Worm (Caenorhabditis elegans) whole organism, mixed stage, embryonic: Measurements from ENCODE around the gene srj-54.

ENCODE experiments used
- M03D4.4 ChIP-seq: sonication (generic microtip); optimal IDR thresholded peaks from 2 replicates; lab custom pipeline; 2017; ENCODE audit warnings: mild to moderate bottlenecking, missing genetic modification characterization, missing compliant biosample characterization
- blmp-1 ChIP-seq: fragments of 150-350 bp; optimal IDR thresholded peaks from 2 replicates; lab custom pipeline; 2014; ENCODE audit warnings: missing biosample characterization, missing genetic modification characterization
- ceh-39 ChIP-seq: fragments of 150-350 bp; optimal IDR thresholded peaks from 2 replicates; lab custom pipeline; 2014; ENCODE audit warnings: missing biosample characterization, missing genetic modification characterization
- ceh-43 ChIP-seq: fragments of 200-800 bp; sonication (Bioruptor generic); optimal IDR thresholded peaks from 2 replicates; lab custom pipeline; 2018; ENCODE audit warnings: mild to moderate bottlenecking, missing genetic modification characterization, moderate library complexity, missing compliant biosample characterization
- ceh-83 ChIP-seq: fragments of 200-800 bp; sonication (Bioruptor generic); optimal IDR thresholded peaks from 2 replicates; lab custom pipeline; 2018; ENCODE audit warnings: mild to moderate bottlenecking, missing genetic modification characterization, missing compliant biosample characterization
- ces-1 ChIP-seq: fragments of 150-350 bp; optimal IDR thresholded peaks from 2 replicates; lab custom pipeline; 2014; ENCODE audit warnings: missing biosample characterization, missing genetic modification reagents, missing genetic modification characterization
- cnd-1 ChIP-seq: fragments of 200-800 bp; sonication (Bioruptor generic); optimal IDR thresholded peaks from 2 replicates; lab custom pipeline; 2018; ENCODE audit warnings: mild to moderate bottlenecking, missing genetic modification characterization, missing compliant biosample characterization
- drap-1 ChIP-seq: fragments of 200-800 bp; sonication (Bioruptor generic); optimal IDR thresholded peaks from 3 replicates; lab custom pipeline; 2018; ENCODE audit warnings: mild to moderate bottlenecking, missing genetic modification characterization, missing compliant biosample characterization
- elt-1 ChIP-seq: sonication (generic microtip); optimal IDR thresholded peaks from 2 replicates; lab custom pipeline; 2017; ENCODE audit warnings: missing genetic modification characterization, mild to moderate bottlenecking, missing compliant biosample characterization, antibody characterized with exemption, moderate library complexity, borderline replicate concordance; ENCODE audit not compliant: insufficient read depth
- elt-3 ChIP-seq: fragments of 150-350 bp; optimal IDR thresholded peaks from 2 replicates; lab custom pipeline; 2014; ENCODE audit warnings: missing biosample characterization, missing genetic modification characterization
- flh-1 ChIP-seq: fragments of 200-800 bp; sonication (Bioruptor generic); optimal IDR thresholded peaks from 2 replicates; lab custom pipeline; 2018; ENCODE audit warnings: mild to moderate bottlenecking, missing genetic modification characterization, moderate library complexity, missing compliant biosample characterization
- ham-2 ChIP-seq: fragments of 200-800 bp; sonication (Bioruptor generic); optimal IDR thresholded peaks from 2 replicates; lab custom pipeline; 2018; ENCODE audit warnings: mild to moderate bottlenecking, missing genetic modification characterization, missing compliant biosample characterization
- lin-13 ChIP-seq: fragments of 150-350 bp; optimal IDR thresholded peaks from 2 replicates; lab custom pipeline; 2014; ENCODE audit warnings: missing biosample characterization, missing genetic modification characterization
- lin-32 ChIP-seq: fragments of 200-800 bp; sonication (Bioruptor generic); optimal IDR thresholded peaks from 2 replicates; lab custom pipeline; 2018; ENCODE audit warnings: mild to moderate bottlenecking, missing genetic modification characterization, missing compliant biosample characterization
- lsy-2 ChIP-seq: fragments of 150-350 bp; optimal IDR thresholded peaks from 2 replicates; lab custom pipeline; 2014; ENCODE audit warnings: missing biosample characterization, missing genetic modification characterization
- mab-5 ChIP-seq: fragments of 150-350 bp; optimal IDR thresholded peaks from 2 replicates; lab custom pipeline; 2014; ENCODE audit warnings: missing biosample characterization, missing genetic modification characterization
- mep-1 ChIP-seq: fragments of 150-350 bp; optimal IDR thresholded peaks from 2 replicates; lab custom pipeline; 2017; ENCODE audit warnings: missing biosample characterization, missing genetic modification reagents, missing genetic modification characterization, inconsistent platforms
- mls-2 ChIP-seq: sonication (generic microtip); optimal IDR thresholded peaks from 2 replicates; lab custom pipeline; 2016; ENCODE audit warnings: mild to moderate bottlenecking, missing genetic modification characterization, moderate library complexity, missing compliant biosample characterization
- nhr-12 ChIP-seq: fragments of 150-350 bp; optimal IDR thresholded peaks from 2 replicates; lab custom pipeline; 2014; ENCODE audit warnings: missing biosample characterization, missing genetic modification characterization
- nhr-2 ChIP-seq: fragments of 150-350 bp; optimal IDR thresholded peaks from 2 replicates; lab custom pipeline; 2014; ENCODE audit warnings: missing biosample characterization, missing genetic modification characterization
- nhr-237 ChIP-seq: fragments of 150-350 bp; optimal IDR thresholded peaks from 2 replicates; lab custom pipeline; 2014; ENCODE audit warnings: missing biosample characterization, missing genetic modification characterization
- nhr-28 ChIP-seq: fragments of 150-350 bp; optimal IDR thresholded peaks from 2 replicates; lab custom pipeline; 2014; ENCODE audit warnings: missing biosample characterization, missing genetic modification characterization
- nhr-76 ChIP-seq: sonication (generic microtip); optimal IDR thresholded peaks from 2 replicates; lab custom pipeline; 2017; ENCODE audit warnings: missing biosample characterization, missing genetic modification characterization
- pha-4 ChIP-seq: fragments of 150-350 bp; optimal IDR thresholded peaks from 2 replicates; lab custom pipeline; 2018; ENCODE audit warnings: missing biosample characterization, missing genetic modification reagents, missing genetic modification characterization
- sem-2 ChIP-seq: fragments of 200-800 bp; sonication (Bioruptor generic); optimal IDR thresholded peaks from 2 replicates; lab custom pipeline; 2018; ENCODE audit warnings: mild to moderate bottlenecking, missing genetic modification characterization, missing compliant biosample characterization
- snpc-4 ChIP-seq: fragments of 150-350 bp; optimal IDR thresholded peaks from 2 replicates; lab custom pipeline; 2014; ENCODE audit warnings: missing biosample characterization, missing genetic modification characterization
- sptf-1 ChIP-seq: sonication (generic microtip); optimal IDR thresholded peaks from 2 replicates; lab custom pipeline; 2017; ENCODE audit warnings: mild to moderate bottlenecking, missing genetic modification characterization, moderate library complexity, missing compliant biosample characterization
- tbx-8 ChIP-seq: fragments of 200-800 bp; sonication (Bioruptor generic); optimal IDR thresholded peaks from 2 replicates; lab custom pipeline; 2018; ENCODE audit warnings: mild to moderate bottlenecking, missing genetic modification characterization, moderate library complexity, missing compliant biosample characterization
- unc-39 ChIP-seq: fragments of 150-350 bp; optimal IDR thresholded peaks from 2 replicates; lab custom pipeline; 2014; ENCODE audit warnings: missing biosample characterization, missing genetic modification characterization
- unc-62 ChIP-seq: fragments of 150-350 bp; optimal IDR thresholded peaks from 2 replicates; lab custom pipeline; 2014; ENCODE audit warnings: missing biosample characterization, missing genetic modification reagents, missing genetic modification characterization
- zip-8 ChIP-seq: fragments of 150-350 bp; optimal IDR thresholded peaks from 2 replicates; lab custom pipeline; 2014; ENCODE audit warnings: missing biosample characterization, missing genetic modification characterization
- ztf-11 ChIP-seq: fragments of 150-350 bp; optimal IDR thresholded peaks from 2 replicates; lab custom pipeline; 2014; ENCODE audit warnings: missing biosample characterization, missing genetic modification characterization

Gene srj-54

ce11 chrV:2888681-2889080 is 29.0 kb upstream of the srj-54 start, which contains the start of gene srw-4:
Gene srw-4 (minus strand): TSS chrV:2888781.
- TF ChIP-seq ceh-39 (tag; lab: Kevin White, UChicago) (no peak), sptf-1 (tag; lab: Kevin White, UChicago) (no peak), blmp-1 (tag; lab: Kevin White, UChicago) (no peak), ceh-83 (GFP tag; lab: Kevin White, UChicago) (no peak), nhr-2 (no peak), nhr-12 (tag; lab: Kevin White, UChicago) (no peak), lsy-2 (no peak), lin-13 (tag; lab: Kevin White, UChicago) (no peak), sem-2 (GFP tag; lab: Kevin White, UChicago) (no peak)

- TF ChIP-seq flh-1 (GFP tag; lab: Kevin White, UChicago) = no peak
- no peak for TF ChIP-seq lin-13 (tag; lab: Kevin White, UChicago)
- no peak for TF ChIP-seq pha-4 (tag; lab: Kevin White, UChicago)
- no peak for TF ChIP-seq ceh-39 (tag; lab: Kevin White, UChicago)
- no peak for TF ChIP-seq sem-2 (GFP tag; lab: Kevin White, UChicago)
- TF ChIP-seq lin-32 = no peak
- no peak for TF ChIP-seq ztf-11 (tag; lab: Kevin White, UChicago)
- TF ChIP-seq elt-3 (tag; lab: Kevin White, UChicago) = no peak
- no peak for TF ChIP-seq ceh-43 (GFP tag; lab: Kevin White, UChicago)
- TF ChIP-seq tbx-8 = no peak
- no peak for TF ChIP-seq zip-8 (tag; lab: Kevin White, UChicago)
Observed at ce11 chrV:2888265-2888664, 28.6 kb upstream of the srj-54 start.

- TF ChIP-seq M03D4.4 = no peak
- no peak for TF ChIP-seq sptf-1 (tag; lab: Kevin White, UChicago)
- TF ChIP-seq sem-2 (GFP tag; lab: Kevin White, UChicago) = no peak
- TF ChIP-seq blmp-1 (tag; lab: Kevin White, UChicago) = no peak
Observed at ce11 chrV:2884411-2884810, 24.8 kb upstream of the srj-54 start, which contains the start of gene sre-24. Gene sre-24 (plus strand): TSS chrV:2884711.

ce11 chrV:2883097-2883496 is 23.5 kb upstream of the srj-54 start:
- TF ChIP-seq nhr-237 (tag; lab: Kevin White, UChicago) (no peak), unc-39 (tag; lab: Kevin White, UChicago) (no peak), zip-8 (tag; lab: Kevin White, UChicago) (no peak), snpc-4 (no peak), M03D4.4 (no peak), blmp-1 (tag; lab: Kevin White, UChicago) (no peak), tbx-8 (no peak), ces-1 (GFP tag; lab: Kevin White, UChicago) (no peak), lsy-2 (no peak), nhr-28 (tag; lab: Kevin White, UChicago) (no peak), drap-1 (no peak), mls-2 (tag; lab: Kevin White, UChicago) (no peak), elt-1 (no peak), nhr-76 (tag; lab: Kevin White, UChicago) (no peak), flh-1 (GFP tag; lab: Kevin White, UChicago) (no peak), pha-4 (tag; lab: Kevin White, UChicago) (no peak), sem-2 (GFP tag; lab: Kevin White, UChicago) (no peak)
- TF ChIP-seq, all 35 proteins: peak for 0

ce11 chrV:2881565-2881964 is 21.9 kb upstream of the srj-54 start:
- no peak for TF ChIP-seq lin-32
- no peak for TF ChIP-seq cnd-1 (tag; lab: Kevin White, UChicago)
- TF ChIP-seq mls-2 (tag; lab: Kevin White, UChicago) = no peak
- TF ChIP-seq ceh-43 (GFP tag; lab: Kevin White, UChicago) = no peak
- no peak for TF ChIP-seq nhr-2
- TF ChIP-seq unc-39 (tag; lab: Kevin White, UChicago) = no peak
- no peak for TF ChIP-seq blmp-1 (tag; lab: Kevin White, UChicago)
- TF ChIP-seq ham-2 (GFP tag; lab: Kevin White, UChicago) = no peak
- no peak for TF ChIP-seq unc-62 (GFP tag; lab: Kevin White, UChicago)
- TF ChIP-seq, all 35 proteins: peak for 0

ce11 chrV:2881016-2881415 is 21.4 kb upstream of the srj-54 start, which contains the start of gene ifc-1:
Gene ifc-1 (plus strand): TSS chrV:2881393.
- TF ChIP-seq mep-1 (no peak), ztf-11 (tag; lab: Kevin White, UChicago) (no peak), unc-39 (tag; lab: Kevin White, UChicago) (no peak), blmp-1 (tag; lab: Kevin White, UChicago) (no peak), tbx-8 (no peak), mab-5 (tag; lab: Kevin White, UChicago) (no peak), nhr-76 (tag; lab: Kevin White, UChicago) (no peak), ham-2 (GFP tag; lab: Kevin White, UChicago) (no peak), M03D4.4 (no peak), drap-1 (no peak)
